ENCODE assay signal across 2 fruit fly cellular contexts in genomic region chrX:17172777-17173315, dm6.
TF ChIP-seq lines count a peak whose summit lies in the region.

No protein-coding gene starts in this region.

- TF ChIP-seq CTCF in whole organism, embryonic (GFP tag; optimal IDR thresholded peaks at IDR 0.05; lab: Kevin White, UChicago) = no peak

TF ChIP-seq in whole organism, embryonic, 481 proteins besides CTCF, POLR2A, EP300 and RAD21:
- TF ChIP-seq CG2129 (GFP tag; IDR thresholded peaks at IDR 0.05; lab: Robert Waterston, UW; ENCODE audit: partially characterized antibody) (no peak), Xbp1 (GFP tag; optimal IDR thresholded peaks at IDR 0.05; lab: Kevin White, UChicago) (no peak), CG9727 (GFP tag; optimal IDR thresholded peaks at IDR 0.05; lab: Kevin White, UChicago) (no peak), Pdp1 (GFP tag; optimal IDR thresholded peaks at IDR 0.05; lab: Kevin White, UChicago) (peak in 1 of 2 experiments; percentile 48), CG6765 (GFP tag; optimal IDR thresholded peaks at IDR 0.05; lab: Kevin White, UChicago) (no peak), Hr78 (GFP tag; optimal IDR thresholded peaks at IDR 0.05; lab: Kevin White, UChicago) (peak in 1 of 2 experiments; percentile 96), CG1603 (tag; optimal IDR thresholded peaks at IDR 0.05; lab: Kevin White, UChicago) (no peak), CG8281 (tag; optimal IDR thresholded peaks at IDR 0.05; lab: Kevin White, UChicago) (peak; percentile 93), slbo (GFP tag; IDR thresholded peaks at IDR 0.05; lab: Robert Waterston, UW) (no peak), MESR4 (GFP tag; optimal IDR thresholded peaks at IDR 0.05; lab: Kevin White, UChicago) (no peak), oc (tag; optimal IDR thresholded peaks at IDR 0.05; lab: Kevin White, UChicago) (peak; percentile 13), H15 (GFP tag; IDR thresholded peaks at IDR 0.05; lab: Robert Waterston, UW) (no peak), pfk (GFP tag; optimal IDR thresholded peaks at IDR 0.05; lab: Kevin White, UChicago) (no peak), Blimp-1 (GFP tag; optimal IDR thresholded peaks at IDR 0.05; lab: Kevin White, UChicago) (peak; percentile 78), pros (GFP tag; optimal IDR thresholded peaks at IDR 0.05; lab: Kevin White, UChicago) (peak; percentile 71), sd (tag; optimal IDR thresholded peaks at IDR 0.05; lab: Kevin White, UChicago) (no peak), CG4707 (GFP tag; optimal IDR thresholded peaks at IDR 0.05; lab: Kevin White, UChicago) (no peak), CG6254 (GFP tag; optimal IDR thresholded peaks at IDR 0.05; lab: Kevin White, UChicago) (no peak)

TF ChIP-seq in whole organism, prepupa, 60 proteins besides CTCF, POLR2A, EP300 and RAD21:
- TF ChIP-seq svp (GFP tag; lab: Kevin White, UChicago) = peak; percentile 9
- TF ChIP-seq acj6 (GFP tag; optimal IDR thresholded peaks at IDR 0.05; lab: Kevin White, UChicago) = no peak
- peak; percentile 5 for TF ChIP-seq Blimp-1 (GFP tag; optimal IDR thresholded peaks at IDR 0.05; lab: Kevin White, UChicago)
- TF ChIP-seq Eip78C (GFP tag; lab: Kevin White, UChicago) = peak; percentile 31

Comparison
In these comparisons a context has a peak if more than half of its experiments do, and no peak if none do; other contexts are left out.
1. Of the 7 proteins assayed by ChIP-seq in both whole organism, embryonic and whole organism, prepupa: peak only in whole organism, embryonic: none; only in whole organism, prepupa: none; in both: Blimp-1; in neither: 6.